Fruit fly (Drosophila melanogaster) whole organism, embryonic: ENCODE data around the gene CG32939.

ENCODE experiments used
- Awh ChIP-seq: fragments of 200-800 bp; sonication (Bioruptor generic); IDR thresholded peaks from 2 replicates; pipeline ENCODE4, ENCODE4 v1.3.6; 2022; ENCODE audit warnings: missing biosample characterization, missing genetic modification characterization
- BtbVII ChIP-seq: fragments of 200-800 bp; sonication (Bioruptor generic); optimal IDR thresholded peaks from 3 replicates; lab custom pipeline; 2017; ENCODE audit warnings: missing biosample characterization, mild to moderate bottlenecking, missing genetic modification characterization
- CG12071 ChIP-seq: fragments of 200-800 bp; sonication (Bioruptor generic); optimal IDR thresholded peaks from 3 replicates; lab custom pipeline; 2018; ENCODE audit warnings: missing biosample characterization, mild to moderate bottlenecking, missing genetic modification characterization
- CG12391 ChIP-seq: fragments of 200-800 bp; sonication (Bioruptor generic); optimal IDR thresholded peaks from 3 replicates; lab custom pipeline; 2018; ENCODE audit warnings: missing biosample characterization, mild to moderate bottlenecking, missing genetic modification characterization, moderate library complexity
- CG13123 ChIP-seq: fragments of 200-800 bp; sonication (Bioruptor generic); optimal IDR thresholded peaks from 2 replicates; lab custom pipeline; 2016; ENCODE audit warnings: missing biosample characterization, missing genetic modification characterization
- CG14050 ChIP-seq: fragments of 200-800 bp; sonication (Bioruptor generic); IDR thresholded peaks from 3 replicates; pipeline ENCODE4 v1.3.6; 2022; ENCODE audit warnings: missing biosample characterization, missing genetic modification characterization
- CG14441 ChIP-seq: fragments of 200-800 bp; sonication (Bioruptor generic); IDR thresholded peaks from 2 replicates; pipeline ENCODE4 v1.3.6; 2022; ENCODE audit warnings: missing biosample characterization, missing genetic modification characterization
- CG15269 ChIP-seq: fragments of 200-800 bp; sonication (Bioruptor generic); optimal IDR thresholded peaks from 2 replicates; lab custom pipeline; 2018; ENCODE audit warnings: missing biosample characterization, mild to moderate bottlenecking, missing genetic modification characterization, moderate library complexity
- CG17802 ChIP-seq: fragments of 200-800 bp; sonication (Bioruptor generic); optimal IDR thresholded peaks from 2 replicates; lab custom pipeline; 2018; ENCODE audit warnings: missing biosample characterization, mild to moderate bottlenecking, missing genetic modification characterization, moderate library complexity
- CG17829 ChIP-seq: fragments of 200-800 bp; optimal IDR thresholded peaks from 2 replicates; lab custom pipeline; 2019; ENCODE audit warnings: missing biosample characterization, mild to moderate bottlenecking, missing genetic modification characterization, moderate library complexity
- CG1792 ChIP-seq: fragments of 200-800 bp; sonication (Bioruptor generic); optimal IDR thresholded peaks from 2 replicates; lab custom pipeline; 2016; ENCODE audit warnings: missing biosample characterization, missing genetic modification characterization
- CG2129 ChIP-seq: fragments of 200-800 bp; sonication (Bioruptor generic); IDR thresholded peaks from 2 replicates; pipeline ENCODE4 v1.3.6; 2022; ENCODE audit warnings: missing biosample characterization, missing genetic modification characterization; ENCODE audit not compliant: partially characterized antibody
- CG31388 ChIP-seq: fragments of 200-800 bp; sonication (Bioruptor generic); optimal IDR thresholded peaks from 2 replicates; lab custom pipeline; 2016; ENCODE audit warnings: missing biosample characterization, missing genetic modification characterization
- CG6175 ChIP-seq: fragments of 200-800 bp; sonication (Bioruptor generic); IDR thresholded peaks from 3 replicates; pipeline ENCODE4 v1.3.6; 2022; ENCODE audit warnings: missing biosample characterization, missing genetic modification characterization
- CG7745 ChIP-seq: fragments of 200-800 bp; sonication (Bioruptor generic); optimal IDR thresholded peaks from 2 replicates; lab custom pipeline; 2018; ENCODE audit warnings: missing biosample characterization, mild to moderate bottlenecking, missing genetic modification characterization, moderate library complexity
- CG8388 ChIP-seq: fragments of 200-800 bp; sonication (Bioruptor generic); optimal IDR thresholded peaks from 2 replicates; lab custom pipeline; 2019; ENCODE audit warnings: missing biosample characterization, mild to moderate bottlenecking, missing genetic modification characterization, moderate library complexity
- CTCF ChIP-seq: fragments of 200-800 bp; sonication (Bioruptor generic); optimal IDR thresholded peaks from 2 replicates; lab custom pipeline; 2017; ENCODE audit warnings: missing biosample characterization, mild to moderate bottlenecking, missing genetic modification characterization, moderate library complexity
- Camta ChIP-seq: fragments of 200-800 bp; sonication (Bioruptor generic); optimal IDR thresholded peaks from 2 replicates; lab custom pipeline; 2016; ENCODE audit warnings: missing biosample characterization, missing genetic modification characterization
- CrebB ChIP-seq: fragments of 200-800 bp; sonication (Bioruptor generic); optimal IDR thresholded peaks from 3 replicates; lab custom pipeline; 2018; ENCODE audit warnings: missing biosample characterization, mild to moderate bottlenecking, missing genetic modification characterization
- ERR ChIP-seq: fragments of 200-800 bp; sonication (Bioruptor generic); optimal IDR thresholded peaks from 2 replicates; lab custom pipeline; 2016; ENCODE audit warnings: missing biosample characterization, missing genetic modification characterization
- Hr3 ChIP-seq: fragments of 200-800 bp; sonication (Bioruptor generic); optimal IDR thresholded peaks from 3 replicates; lab custom pipeline; 2016; ENCODE audit warnings: missing biosample characterization, missing genetic modification characterization
- Nf-YA ChIP-seq: fragments of 200-800 bp; sonication (Bioruptor generic); IDR thresholded peaks from 2 replicates; pipeline ENCODE4 v1.3.6; 2022; ENCODE audit warnings: missing biosample characterization, missing genetic modification characterization
- Ravus ChIP-seq: fragments of 200-800 bp; sonication (Bioruptor generic); IDR thresholded peaks from 2 replicates; pipeline ENCODE4 v1.3.6; 2022; ENCODE audit warnings: missing biosample characterization, missing genetic modification characterization
- Rfx ChIP-seq: fragments of 200-800 bp; sonication (Bioruptor generic); IDR thresholded peaks from 2 replicates; pipeline ENCODE4 v1.3.6; 2022; ENCODE audit warnings: missing biosample characterization, missing genetic modification characterization
- Rx ChIP-seq: fragments of 200-800 bp; sonication (Bioruptor generic); IDR thresholded peaks from 2 replicates; pipeline ENCODE4 v1.3.6; 2022; ENCODE audit warnings: missing biosample characterization, missing genetic modification characterization
- Scr ChIP-seq: fragments of 200-800 bp; sonication (Bioruptor generic); IDR thresholded peaks from 2 replicates; pipeline ENCODE4 v1.3.6; 2022; ENCODE audit warnings: missing biosample characterization, missing genetic modification characterization; ENCODE audit not compliant: partially characterized antibody
- Six4 ChIP-seq: fragments of 200-800 bp; sonication (Bioruptor generic); optimal IDR thresholded peaks from 2 replicates; lab custom pipeline; 2016; ENCODE audit warnings: missing biosample characterization, missing genetic modification characterization
- Taf1 ChIP-seq: fragments of 200-800 bp; sonication (Bioruptor generic); IDR thresholded peaks from 2 replicates; pipeline ENCODE4 v1.3.6; 2022; ENCODE audit warnings: missing biosample characterization, missing genetic modification characterization
- Trl ChIP-seq, 3 experiments: fragments of >200 bp in 2 of 3; fragments of 200-800 bp in 1 of 3; sonication (Bioruptor generic) in 1 of 3; optimal IDR thresholded peaks; 2 replicates in 1 of 3; 3 replicates in 2 of 3; lab custom pipeline; 2016 to 2017; ENCODE audit warnings: missing biosample characterization in 1 of 3, missing genetic modification characterization in 1 of 3
- az2 ChIP-seq: fragments of 200-800 bp; sonication (Bioruptor generic); optimal IDR thresholded peaks from 3 replicates; lab custom pipeline; 2016; ENCODE audit warnings: missing biosample characterization, missing genetic modification characterization
- bab2 ChIP-seq: fragments of 200-800 bp; sonication (Bioruptor generic); optimal IDR thresholded peaks from 2 replicates; lab custom pipeline; 2016; ENCODE audit warnings: missing biosample characterization, missing genetic modification characterization
- crc ChIP-seq: fragments of 200-800 bp; sonication (Bioruptor generic); optimal IDR thresholded peaks from 2 replicates; lab custom pipeline; 2016; ENCODE audit warnings: missing biosample characterization, missing genetic modification characterization
- crp ChIP-seq, 2 experiments: fragments of 200-800 bp; sonication (Bioruptor generic); optimal IDR thresholded peaks; 2 replicates in 1 of 2; 3 replicates in 1 of 2; lab custom pipeline; 2017; ENCODE audit warnings: missing biosample characterization in 2 of 2, missing genetic modification characterization in 2 of 2, mild to moderate bottlenecking in 1 of 2, moderate library complexity in 1 of 2
- dati ChIP-seq: fragments of 200-800 bp; sonication (Bioruptor generic); IDR thresholded peaks from 2 replicates; pipeline ENCODE4 v1.3.6; 2022; ENCODE audit warnings: missing biosample characterization, missing genetic modification characterization
- fd96Cb ChIP-seq: fragments of 200-800 bp; sonication (Bioruptor generic); optimal IDR thresholded peaks from 2 replicates; lab custom pipeline; 2018; ENCODE audit warnings: missing biosample characterization, mild to moderate bottlenecking, missing genetic modification characterization, moderate library complexity
- gce ChIP-seq: fragments of 200-800 bp; sonication (Bioruptor generic); IDR thresholded peaks from 3 replicates; pipeline ENCODE4 v1.3.6; 2022; ENCODE audit warnings: missing biosample characterization, missing genetic modification characterization
- gcm ChIP-seq: fragments of 200-800 bp; sonication (Bioruptor generic); optimal IDR thresholded peaks from 2 replicates; lab custom pipeline; 2019; ENCODE audit warnings: missing biosample characterization, mild to moderate bottlenecking, missing genetic modification characterization, moderate library complexity
- gt ChIP-seq: fragments of 200-800 bp; sonication (Bioruptor generic); IDR thresholded peaks from 2 replicates; pipeline ENCODE4 v1.3.6; 2022; ENCODE audit warnings: missing biosample characterization, missing genetic modification characterization
- ken ChIP-seq: fragments of 200-800 bp; sonication (Bioruptor generic); IDR thresholded peaks from 3 replicates; pipeline ENCODE4 v1.3.6; 2022; ENCODE audit warnings: missing biosample characterization, missing genetic modification characterization
- lmd ChIP-seq: fragments of 200-800 bp; sonication (Bioruptor generic); IDR thresholded peaks from 2 replicates; pipeline ENCODE4 v1.3.6; 2022; ENCODE audit warnings: missing biosample characterization, missing genetic modification characterization
- mld ChIP-seq: fragments of 200-800 bp; sonication (Bioruptor generic); IDR thresholded peaks from 3 replicates; pipeline ENCODE4 v1.3.6; 2022; ENCODE audit warnings: missing biosample characterization, missing genetic modification characterization; ENCODE audit not compliant: partially characterized antibody
- pfk ChIP-seq: fragments of 200-800 bp; sonication (Bioruptor generic); optimal IDR thresholded peaks from 2 replicates; lab custom pipeline; 2018; ENCODE audit warnings: missing biosample characterization, mild to moderate bottlenecking, missing genetic modification characterization, moderate library complexity
- pita ChIP-seq: fragments of 200-800 bp; sonication (Bioruptor generic); optimal IDR thresholded peaks from 2 replicates; lab custom pipeline; 2017; ENCODE audit warnings: missing biosample characterization, mild to moderate bottlenecking, missing genetic modification characterization
- pnt ChIP-seq: fragments of 200-800 bp; sonication (Bioruptor generic); optimal IDR thresholded peaks from 3 replicates; lab custom pipeline; 2016; ENCODE audit warnings: missing biosample characterization, missing genetic modification characterization
- rib ChIP-seq: fragments of 200-800 bp; sonication (Bioruptor generic); IDR thresholded peaks from 2 replicates; pipeline ENCODE4 v1.3.6; 2022; ENCODE audit warnings: missing biosample characterization, missing genetic modification characterization
- row ChIP-seq: fragments of 200-800 bp; sonication (Bioruptor generic); IDR thresholded peaks from 3 replicates; pipeline ENCODE4 v1.3.6; 2022; ENCODE audit warnings: missing biosample characterization, missing genetic modification characterization
- schlank ChIP-seq: fragments of 200-800 bp; sonication (Bioruptor generic); optimal IDR thresholded peaks from 2 replicates; lab custom pipeline; 2018; ENCODE audit warnings: missing biosample characterization, mild to moderate bottlenecking, missing genetic modification characterization
- sisA ChIP-seq: fragments of 200-800 bp; sonication (Bioruptor generic); IDR thresholded peaks from 2 replicates; pipeline ENCODE4 v1.3.6; 2022; ENCODE audit warnings: missing biosample characterization, missing genetic modification characterization
- trem ChIP-seq: fragments of 200-800 bp; optimal IDR thresholded peaks from 3 replicates; lab custom pipeline; 2019; ENCODE audit warnings: missing biosample characterization, mild to moderate bottlenecking, missing genetic modification characterization, moderate library complexity
- wor ChIP-seq: fragments of 200-800 bp; sonication (Bioruptor generic); IDR thresholded peaks from 2 replicates; pipeline ENCODE4 v1.3.6; 2022; ENCODE audit warnings: missing biosample characterization, missing genetic modification characterization

CG32939 gene

dm6 chr3R:9701897-9702296, 9.0 kb downstream of the CG32939 start (continued):
- peak; percentile 21 for TF ChIP-seq CG12391 (tag; lab: Kevin White, UChicago)

- peak; percentile 89 for TF ChIP-seq CrebB
- no peak for TF ChIP-seq gt (GFP tag; lab: Robert Waterston, UW)
- TF ChIP-seq mld = no peak
- TF ChIP-seq CG1792 (GFP tag; lab: Kevin White, UChicago) = peak; percentile 71
- TF ChIP-seq pnt (GFP tag; lab: Kevin White, UChicago) = peak; percentile 73
- peak; percentile 93 for TF ChIP-seq CG12071 (GFP tag; lab: Kevin White, UChicago)
- peak; percentile 65 for TF ChIP-seq crc
- no peak for TF ChIP-seq rib (GFP tag; lab: Robert Waterston, UW)
- TF ChIP-seq row (GFP tag; lab: Robert Waterston, UW) = no peak
- TF ChIP-seq sisA = no peak
- no peak for TF ChIP-seq wor (GFP tag; lab: Robert Waterston, UW)
- TF ChIP-seq gcm (GFP tag; lab: Kevin White, UChicago) = peak; percentile 84
- no peak for TF ChIP-seq Rfx (GFP tag; lab: Robert Waterston, UW)
- TF ChIP-seq Hr3 (GFP tag; lab: Kevin White, UChicago) = peak; percentile 82
- TF ChIP-seq ERR (GFP tag; lab: Kevin White, UChicago) = peak; percentile 73
- TF ChIP-seq Camta = peak; percentile 82
- peak; percentile 88 for TF ChIP-seq CG8388 (GFP tag; lab: Kevin White, UChicago)
- TF ChIP-seq CG2129 = no peak
- no peak for TF ChIP-seq Rx (GFP tag; lab: Robert Waterston, UW)
- peak; percentile 83 for TF ChIP-seq trem (tag; lab: Kevin White, UChicago)
- no peak for TF ChIP-seq ken (GFP tag; lab: Robert Waterston, UW)
- TF ChIP-seq CG14441 (GFP tag; lab: Robert Waterston, UW) = no peak
- TF ChIP-seq Taf1 = no peak
- TF ChIP-seq CG17802 (tag; lab: Kevin White, UChicago) = peak; percentile 69
- TF ChIP-seq pita (GFP tag; lab: Kevin White, UChicago) = no peak
- TF ChIP-seq CG15269 (tag; lab: Kevin White, UChicago) = peak; percentile 93
- TF ChIP-seq schlank = peak; percentile 82
- TF ChIP-seq lmd (GFP tag; lab: Robert Waterston, UW) = no peak
- TF ChIP-seq CTCF (GFP tag; lab: Kevin White, UChicago) = peak; percentile 54
- TF ChIP-seq CG17829 (tag; lab: Kevin White, UChicago) = peak; percentile 86
- TF ChIP-seq gce (GFP tag; lab: Robert Waterston, UW) = no peak
- peak; percentile 87 for TF ChIP-seq Six4
- no peak for TF ChIP-seq CG6175
- TF ChIP-seq dati = no peak
- peak; percentile 92 for TF ChIP-seq BtbVII
- TF ChIP-seq CG13123 (GFP tag; lab: Kevin White, UChicago) = peak; percentile 73
- peak; percentile 59 for TF ChIP-seq CG31388 (GFP tag; lab: Kevin White, UChicago)
- no peak for TF ChIP-seq pfk (GFP tag; lab: Kevin White, UChicago)
- no peak for TF ChIP-seq CG14050 (GFP tag; lab: Robert Waterston, UW)
- peak; percentile 90 for TF ChIP-seq fd96Cb (tag; lab: Kevin White, UChicago)
- TF ChIP-seq Awh (GFP tag; lab: Robert Waterston, UW) = no peak
- TF ChIP-seq Trl (optimal IDR thresholded peaks at IDR 0.05; lab: Kevin White, UChicago) = no peak
- TF ChIP-seq Trl (GFP tag; optimal IDR thresholded peaks at IDR 0.05; lab: Kevin White, UChicago) = peak; percentile 81
- TF ChIP-seq Nf-YA = no peak
- peak; percentile 86 for TF ChIP-seq bab2 (GFP tag; lab: Kevin White, UChicago)
- no peak for TF ChIP-seq Scr
- TF ChIP-seq crp (GFP tag; optimal IDR thresholded peaks at IDR 0.05; lab: Kevin White, UChicago) = peak in 1 of 2 experiments; percentile 42
- peak; percentile 89 for TF ChIP-seq az2 (GFP tag; lab: Kevin White, UChicago)
- no peak for TF ChIP-seq CG7745
- TF ChIP-seq Ravus = no peak
Measured at dm6 chr3R:9702567-9702966, 9.7 kb downstream of the CG32939 start.
